Fruit fly (Drosophila melanogaster) whole organism: ENCODE data around the gene Best3.

ENCODE experiments used
- CG8478 ChIP-seq: fragments of >200 bp; optimal IDR thresholded peaks from 2 replicates; lab custom pipeline; 2018; ENCODE audit warnings: inconsistent platforms
- Dll ChIP-seq: fragments of >200 bp; optimal IDR thresholded peaks from 2 replicates; lab custom pipeline; 2017
- psq ChIP-seq: fragments of >200 bp; optimal IDR thresholded peaks from 2 replicates; lab custom pipeline; 2017
- usp ChIP-seq: fragments of >200 bp; optimal IDR thresholded peaks from 2 replicates; lab custom pipeline; 2017; ENCODE audit warnings: missing biosample characterization, missing genetic modification characterization, mixed read lengths

dm6 chr3L:15262050-15262449, 40.5 kb downstream of the Best3 start:
- TF ChIP-seq psq = no peak
- no peak for TF ChIP-seq Dll
- no peak for TF ChIP-seq CG8478 (lab: Kevin White, UChicago)
- no peak for TF ChIP-seq usp (GFP tag; lab: Kevin White, UChicago)
